Fruit fly (Drosophila melanogaster): ENCODE data around the gene CG33764.

dm6 chr3L:4261177-4261576 lies 6.1 kb downstream of the CG33764 start:
- no peak for TF ChIP-seq CG8478 (optimal IDR thresholded peaks at IDR 0.05)
- no peak for TF ChIP-seq CTCF (optimal IDR thresholded peaks at IDR 0.05)
